Fruit fly (Drosophila melanogaster): ENCODE data around the gene CG18131.

DNA sequence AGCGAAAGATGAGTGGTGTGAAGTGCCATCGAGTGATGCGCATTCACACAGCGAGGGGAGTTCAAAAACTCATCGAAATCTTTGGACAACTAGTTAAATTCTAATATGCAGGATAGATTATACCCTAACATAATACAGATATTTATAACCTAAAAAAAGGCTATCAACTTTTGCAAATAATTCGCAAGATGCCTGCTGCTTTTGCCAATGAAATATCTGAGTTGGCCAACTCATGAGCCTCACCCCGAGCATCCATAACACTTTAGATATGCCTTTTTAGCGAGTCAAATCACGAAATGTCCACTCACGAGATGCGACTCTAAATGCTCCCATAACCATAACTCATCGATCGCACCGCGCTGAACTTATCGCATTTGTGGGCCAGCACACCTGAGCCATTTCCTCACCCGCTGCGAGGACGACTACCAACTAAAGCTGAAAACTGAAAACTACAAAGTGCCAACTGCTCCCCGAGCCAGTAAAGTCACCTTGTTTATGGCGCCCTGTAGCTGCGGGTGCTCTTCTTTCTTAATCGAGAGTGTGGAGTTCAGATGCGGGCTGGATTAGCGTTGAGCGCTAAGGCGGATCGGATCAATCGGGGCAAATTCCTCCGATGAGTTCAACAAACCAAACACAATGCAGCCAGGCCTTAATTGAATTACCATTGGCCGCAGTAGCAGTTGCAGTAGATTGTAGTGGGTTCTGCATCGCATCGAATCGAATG, 50.5 kb downstream of the CG18131 start:
- no peak for TF ChIP-seq insv (optimal IDR thresholded peaks at IDR 0.05)
- no peak for TF ChIP-seq Sin3A (optimal IDR thresholded peaks at IDR 0.05)
- no peak for TF ChIP-seq psq (optimal IDR thresholded peaks at IDR 0.05)
- no peak for TF ChIP-seq ttk (optimal IDR thresholded peaks at IDR 0.05)

All from Kc167 (cell line).